Worm (Caenorhabditis elegans): ENCODE results near the gene nra-1.

DNA sequence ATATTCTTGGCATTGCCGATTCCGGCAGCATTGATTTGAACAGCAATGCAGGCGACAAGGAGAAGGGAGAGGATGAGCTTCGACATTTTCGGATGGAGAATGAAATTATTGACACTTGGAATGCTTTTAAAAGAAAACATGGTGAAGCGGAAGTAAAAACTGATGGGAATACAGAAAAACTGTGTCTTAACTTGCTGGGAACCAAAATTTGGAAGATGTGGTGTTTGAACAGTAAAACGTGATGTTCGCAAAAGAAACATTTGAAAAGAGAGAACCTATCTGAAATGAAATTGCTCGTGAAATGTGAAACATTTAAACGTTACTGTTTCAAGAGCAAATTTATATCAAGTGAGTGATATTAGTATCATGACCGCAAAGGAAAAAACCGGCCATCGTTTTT lies 19.3 kb downstream of the nra-1 start, which contains the start of gene F26D10.13:
- TF ChIP-seq tbx-37 (GFP tag; conservative IDR thresholded peaks at IDR 0.05), result no peak
- no peak for TF ChIP-seq B0310.2 (tag; optimal IDR thresholded peaks at IDR 0.05)
- TF ChIP-seq hnd-1 (tag; optimal IDR thresholded peaks at IDR 0.05), result no peak
- TF ChIP-seq ceh-13 (GFP tag; optimal IDR thresholded peaks at IDR 0.05), result no peak
- TF ChIP-seq hmg-4 (GFP tag; optimal IDR thresholded peaks at IDR 0.05), result no peak
- TF ChIP-seq ama-1 (optimal IDR thresholded peaks at IDR 0.05), result no peak
- no peak for TF ChIP-seq sea-1 (GFP tag; conservative IDR thresholded peaks at IDR 0.05)
- TF ChIP-seq aly-1 (tag; optimal IDR thresholded peaks at IDR 0.05), result no peak

All from whole organism, early embryonic.